Worm (Caenorhabditis elegans) whole organism, L1 larva: Measurements from ENCODE around the gene atz-1.

Experiments used
- C16A3.4 ChIP-seq: fragments of 150-350 bp; optimal IDR thresholded peaks from 2 replicates; lab custom pipeline; 2014; ENCODE audit warnings: missing biosample characterization, missing genetic modification characterization
- ceh-82 ChIP-seq, 3 experiments: fragments of 150-350 bp in 1 of 3; sonication (generic microtip) in 2 of 3; optimal IDR thresholded peaks; 2 replicates each; lab custom pipeline; 2014 to 2017; ENCODE audit warnings: missing biosample characterization in 3 of 3, missing genetic modification characterization in 3 of 3
- ceh-88 ChIP-seq: fragments of 200-800 bp; sonication (Bioruptor generic); IDR thresholded peaks from 2 replicates; pipeline ENCODE4 v1.3.6; 2022; ENCODE audit warnings: missing genetic modification characterization, missing compliant biosample characterization
- dpl-1 ChIP-seq, 3 experiments: fragments of 150-350 bp in 2 of 3; sonication (generic microtip) in 1 of 3; optimal IDR thresholded peaks; 2 replicates each; lab custom pipeline; 2014 to 2017; ENCODE audit warnings: missing biosample characterization in 3 of 3, missing genetic modification characterization in 3 of 3, missing genetic modification reagents in 3 of 3
- efl-1 ChIP-seq, 4 experiments: fragments of 150-350 bp; optimal IDR thresholded peaks in 3 of 4; peaks in 1 of 4; 1 replicate in 1 of 4; 2 replicates in 3 of 4; lab custom pipeline; 2014; ENCODE audit warnings: missing biosample characterization in 2 of 4, missing genetic modification characterization in 2 of 4, missing genetic modification reagents in 2 of 4
- egl-13 ChIP-seq: sonication (generic microtip); optimal IDR thresholded peaks from 2 replicates; lab custom pipeline; 2016; ENCODE audit warnings: missing genotype, missing genetic modification reagents, missing genetic modification characterization, missing compliant biosample characterization
- egl-27 ChIP-seq, 2 experiments: fragments of 150-350 bp in 1 of 2; sonication (generic microtip); optimal IDR thresholded peaks; 3 replicates each; lab custom pipeline; 2017 to 2018; ENCODE audit warnings: missing biosample characterization in 2 of 2, missing genetic modification characterization in 2 of 2, missing genetic modification reagents in 2 of 2
- elt-3 ChIP-seq, 6 experiments: fragments of 150-350 bp in 1 of 6; sonication (generic microtip); optimal IDR thresholded peaks; 2 replicates each; lab custom pipeline; 2017 to 2018; ENCODE audit warnings: missing biosample characterization in 6 of 6, missing genetic modification characterization in 6 of 6, inconsistent platforms in 1 of 6
- ets-5 ChIP-seq: fragments of 200-800 bp; sonication (Bioruptor generic); IDR thresholded peaks from 2 replicates; pipeline ENCODE4 v1.3.6; 2022; ENCODE audit warnings: missing genetic modification characterization, missing compliant biosample characterization
- fkh-10 ChIP-seq: sonication (generic microtip); optimal IDR thresholded peaks from 2 replicates; lab custom pipeline; 2017; ENCODE audit warnings: missing biosample characterization, missing genetic modification reagents, missing genetic modification characterization
- fkh-4 ChIP-seq: sonication (generic microtip); optimal IDR thresholded peaks from 2 replicates; lab custom pipeline; 2016; ENCODE audit warnings: missing compliant biosample characterization, missing genetic modification characterization, borderline replicate concordance
- fkh-8 ChIP-seq: sonication (generic microtip); optimal IDR thresholded peaks from 2 replicates; lab custom pipeline; 2016; ENCODE audit warnings: mild to moderate bottlenecking, missing genetic modification characterization, missing compliant biosample characterization
- lin-14 ChIP-seq: fragments of 200-800 bp; sonication (Bioruptor generic); optimal IDR thresholded peaks from 2 replicates; lab custom pipeline; 2018; ENCODE audit warnings: mild to moderate bottlenecking, missing genetic modification characterization, moderate library complexity, missing compliant biosample characterization
- lin-35 ChIP-seq, 2 experiments: fragments of 150-350 bp; optimal IDR thresholded peaks; 2 replicates each; lab custom pipeline; 2014; ENCODE audit warnings: missing biosample characterization in 2 of 2, missing genetic modification characterization in 2 of 2, missing genetic modification reagents in 2 of 2
- lin-39 ChIP-seq: fragments of 150-350 bp; optimal IDR thresholded peaks from 2 replicates; lab custom pipeline; 2014; ENCODE audit warnings: missing biosample characterization, missing genetic modification reagents, missing genetic modification characterization
- lir-3 ChIP-seq: sonication (generic microtip); optimal IDR thresholded peaks from 2 replicates; lab custom pipeline; 2016; ENCODE audit warnings: mild to moderate bottlenecking, missing genetic modification characterization, moderate library complexity, missing compliant biosample characterization; ENCODE audit not compliant: poor library complexity
- lsy-2 ChIP-seq, 2 experiments: fragments of 150-350 bp; optimal IDR thresholded peaks; 2 replicates each; lab custom pipeline; 2014; ENCODE audit warnings: missing biosample characterization in 2 of 2, missing genetic modification characterization in 2 of 2
- mef-2 ChIP-seq: fragments of 150-350 bp; optimal IDR thresholded peaks from 2 replicates; lab custom pipeline; 2014; ENCODE audit warnings: missing biosample characterization, missing genetic modification characterization
- nhr-19 ChIP-seq: fragments of 200-800 bp; sonication (Bioruptor generic); conservative IDR thresholded peaks from 2 replicates; pipeline ENCODE4 v1.3.6; 2022; ENCODE audit warnings: missing genetic modification characterization, missing compliant biosample characterization
- nhr-20 ChIP-seq: sonication (generic microtip); optimal IDR thresholded peaks from 2 replicates; lab custom pipeline; 2016; ENCODE audit warnings: mild to moderate bottlenecking, missing genetic modification characterization, missing compliant biosample characterization
- nhr-47 ChIP-seq: sonication (generic microtip); optimal IDR thresholded peaks from 2 replicates; lab custom pipeline; 2016; ENCODE audit warnings: mild to moderate bottlenecking, missing genetic modification characterization, moderate library complexity, missing compliant biosample characterization
- nhr-71 ChIP-seq: sonication (generic microtip); optimal IDR thresholded peaks from 2 replicates; lab custom pipeline; 2016; ENCODE audit warnings: mild to moderate bottlenecking, missing genetic modification characterization, moderate library complexity, missing compliant biosample characterization
- nhr-85 ChIP-seq: sonication (generic microtip); peaks from one replicate; lab custom pipeline; 2016; ENCODE audit warnings: missing genetic modification characterization, inconsistent platforms, missing compliant biosample characterization
- pqm-1 ChIP-seq: sonication (generic microtip); optimal IDR thresholded peaks from 3 replicates; lab custom pipeline; 2017; ENCODE audit warnings: missing biosample characterization, missing genetic modification characterization
- rnt-1 ChIP-seq: sonication (generic microtip); optimal IDR thresholded peaks from 2 replicates; lab custom pipeline; 2016; ENCODE audit warnings: mild to moderate bottlenecking, missing genetic modification characterization, moderate library complexity, missing compliant biosample characterization
- sptf-1 ChIP-seq: fragments of 150-350 bp; optimal IDR thresholded peaks from 2 replicates; lab custom pipeline; 2014; ENCODE audit warnings: missing biosample characterization, missing genetic modification characterization
- sup-37 ChIP-seq: fragments of 200-800 bp; sonication (Bioruptor generic); optimal IDR thresholded peaks from 2 replicates; lab custom pipeline; 2018; ENCODE audit warnings: mild to moderate bottlenecking, missing genetic modification characterization, missing compliant biosample characterization
- tbx-2 ChIP-seq: sonication (generic microtip); optimal IDR thresholded peaks from 2 replicates; lab custom pipeline; 2016; ENCODE audit warnings: missing genetic modification characterization, missing compliant biosample characterization
- unc-98 ChIP-seq: fragments of 200-800 bp; sonication (Bioruptor generic); IDR thresholded peaks from 2 replicates; pipeline ENCODE4 v1.3.6; 2022; ENCODE audit warnings: missing genetic modification characterization, missing compliant biosample characterization
- zip-4 ChIP-seq: fragments of 200-800 bp; sonication (Bioruptor generic); optimal IDR thresholded peaks from 2 replicates; lab custom pipeline; 2018; ENCODE audit warnings: mild to moderate bottlenecking, missing genetic modification characterization, moderate library complexity, missing compliant biosample characterization
- ztf-4 ChIP-seq: fragments of 150-350 bp; optimal IDR thresholded peaks from 2 replicates; lab custom pipeline; 2014; ENCODE audit warnings: missing biosample characterization, missing genetic modification characterization

Gene atz-1

DNA sequence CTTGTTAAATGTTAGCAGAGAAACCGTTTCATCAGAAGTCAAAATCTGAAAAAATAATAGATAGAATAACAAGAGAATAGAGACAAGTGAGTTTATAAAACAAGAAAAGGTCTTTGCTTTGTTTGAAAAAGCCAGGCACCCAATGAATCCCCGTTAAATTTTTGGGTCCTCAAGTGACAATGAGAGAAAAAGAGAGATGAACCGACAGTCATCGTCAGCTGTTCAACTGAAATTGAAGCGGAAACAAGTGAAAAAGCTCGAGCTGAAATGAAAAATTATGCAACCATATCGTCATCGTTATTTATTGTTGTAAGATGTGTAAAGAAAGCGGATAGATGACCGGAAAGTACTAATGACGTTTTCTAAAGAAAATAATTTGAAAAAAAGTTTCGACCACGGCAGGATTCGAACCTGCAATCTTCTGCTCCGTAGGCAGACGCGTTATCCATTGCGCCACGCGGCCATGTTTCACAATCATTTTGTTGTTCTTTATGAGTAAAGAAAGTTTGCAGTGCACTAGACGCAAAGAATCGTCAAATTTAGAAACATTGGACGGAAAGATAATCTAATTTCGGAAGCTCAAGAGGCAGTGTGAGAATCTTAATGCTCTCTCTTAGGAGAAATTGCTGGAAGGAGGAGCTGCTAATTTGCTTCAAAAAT is 41.7 kb upstream of the atz-1 start, which contains the start of gene F08G5.3 (continued):
- TF ChIP-seq sup-37 (GFP tag; lab: Kevin White, UChicago), result no peak
- TF ChIP-seq ets-5 (GFP tag; lab: Robert Waterston, UW), result no peak
- no peak for TF ChIP-seq ztf-4
- peak; percentile 50 for TF ChIP-seq nhr-20 (tag; lab: Kevin White, UChicago)
- TF ChIP-seq tbx-2 (tag; lab: Kevin White, UChicago), result peak; percentile 29
- TF ChIP-seq, all 84 proteins: peak for 28

DNA sequence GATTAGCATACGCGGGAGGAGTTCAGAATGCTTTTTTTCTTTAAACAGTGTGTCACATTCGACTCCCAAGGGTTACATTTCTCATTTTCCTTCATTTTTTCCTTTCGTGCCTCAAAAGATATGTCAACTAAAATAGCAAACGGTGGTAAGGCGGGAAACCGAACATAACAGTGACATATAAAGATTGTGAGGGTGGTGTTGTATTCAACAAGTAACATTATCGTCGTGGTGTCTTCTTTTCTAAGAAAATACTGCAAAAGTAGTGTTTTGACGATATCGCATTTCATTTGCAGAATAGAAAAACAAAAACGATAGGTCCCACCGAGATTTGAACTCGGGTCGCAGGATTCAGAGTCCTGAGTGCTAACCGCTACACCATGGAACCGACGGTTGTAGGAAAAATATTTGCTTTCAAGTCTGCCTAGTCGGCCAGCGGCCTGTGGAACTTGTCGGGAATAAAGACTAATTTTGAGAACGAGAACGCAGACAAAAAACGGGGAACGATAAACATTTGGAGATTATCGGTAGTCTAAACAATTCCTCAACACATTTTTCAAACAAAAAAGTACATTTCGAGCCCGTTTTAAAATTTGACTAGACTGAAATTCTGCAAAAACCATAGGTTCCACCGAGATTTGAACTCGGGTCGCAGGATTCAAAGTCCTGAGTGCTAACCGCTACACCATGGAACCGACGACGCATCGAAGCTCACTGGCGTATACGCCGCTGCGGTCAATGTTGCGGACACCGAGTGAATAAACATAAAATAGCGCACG is 40.9 kb upstream of the atz-1 start:
- TF ChIP-seq elt-3 (tag; optimal IDR thresholded peaks at IDR 0.05; lab: Kevin White, UChicago) (no peak), nhr-19 (GFP tag; lab: Robert Waterston, UW) (peak; percentile 34), lsy-2 (tag; optimal IDR thresholded peaks at IDR 0.05; lab: Kevin White, UChicago) (peak in 1 of 2 experiments; percentile 24), lin-14 (GFP tag; lab: Kevin White, UChicago) (no peak), rnt-1 (tag; lab: Kevin White, UChicago) (peak; percentile 21), efl-1 (optimal IDR thresholded peaks at IDR 0.05; lab: Kevin White, UChicago) (peak in 1 of 2 experiments; percentile 10), efl-1 (GFP tag; optimal IDR thresholded peaks at IDR 0.05 in 1 of 2; lab: Kevin White, UChicago) (peak in 1 of 2 experiments; percentile 87), lin-35 (GFP tag; optimal IDR thresholded peaks at IDR 0.05; lab: Kevin White, UChicago) (peak in 1 of 2 experiments; percentile 10), nhr-71 (tag; lab: Kevin White, UChicago) (peak; percentile 13)

DNA sequence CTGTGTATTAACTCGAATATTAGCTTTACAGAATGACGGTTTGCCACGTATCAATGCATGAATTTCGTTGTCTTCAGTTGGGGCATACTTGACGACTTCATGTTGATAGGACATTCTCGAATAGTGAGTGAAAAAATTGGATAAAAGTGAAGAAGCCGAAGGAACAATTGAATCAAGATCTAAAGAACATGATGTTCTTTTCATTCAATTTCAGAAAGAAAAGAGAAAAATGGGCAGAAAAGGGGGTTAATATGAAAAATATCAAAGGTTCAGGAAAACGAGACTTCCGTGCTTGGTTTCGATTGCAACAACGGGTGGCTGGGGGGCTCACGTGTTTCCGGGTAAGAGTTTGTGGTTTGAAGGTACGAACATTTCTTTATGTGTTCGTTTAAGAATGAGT is 38.7 kb upstream of the atz-1 start:
- no peak for TF ChIP-seq fkh-4 (tag; lab: Kevin White, UChicago)
- TF ChIP-seq ceh-82 (tag; optimal IDR thresholded peaks at IDR 0.05; lab: Kevin White, UChicago), result no peak
- no peak for TF ChIP-seq egl-13
- peak; percentile 71 for TF ChIP-seq fkh-10 (GFP tag; lab: Kevin White, UChicago)
- TF ChIP-seq ceh-88 (GFP tag; lab: Robert Waterston, UW), result no peak
- TF ChIP-seq mef-2 (tag; lab: Kevin White, UChicago), result no peak
- no peak for TF ChIP-seq egl-27 (tag; optimal IDR thresholded peaks at IDR 0.05; lab: Kevin White, UChicago)
- no peak for TF ChIP-seq efl-1 (optimal IDR thresholded peaks at IDR 0.05; lab: Kevin White, UChicago)
- TF ChIP-seq efl-1 (GFP tag; optimal IDR thresholded peaks at IDR 0.05 in 1 of 2; lab: Kevin White, UChicago), result peak in 1 of 2 experiments; percentile 28
- TF ChIP-seq nhr-71 (tag; lab: Kevin White, UChicago), result no peak

DNA sequence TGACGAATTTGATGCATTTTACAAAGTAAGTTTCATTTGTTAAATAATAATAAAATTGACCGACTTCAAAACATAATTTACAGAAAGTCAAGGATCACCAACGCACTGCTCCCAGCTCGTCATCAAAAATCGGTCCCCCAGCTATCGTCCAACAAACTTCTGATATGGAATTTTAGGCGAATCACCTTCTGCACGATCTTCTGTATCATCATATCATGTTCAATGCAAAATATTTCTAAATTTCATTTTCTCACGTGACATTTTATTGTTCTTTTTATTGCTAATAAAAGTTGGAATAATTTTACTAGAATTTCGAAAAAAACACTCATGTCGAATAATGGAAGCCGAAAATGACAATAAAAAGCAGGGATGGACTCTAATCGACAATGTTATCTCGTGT is 34.2 kb upstream of the atz-1 start, which contains the start of gene acl-13:
Gene acl-13, plus strand, starts transcription at position 301 of the 400 bp plus-strand sequence.
- TF ChIP-seq ets-5 (GFP tag; lab: Robert Waterston, UW), result no peak
- no peak for TF ChIP-seq C16A3.4 (tag; lab: Kevin White, UChicago)
- TF ChIP-seq pqm-1 (tag; lab: Kevin White, UChicago), result no peak
- no peak for TF ChIP-seq lir-3 (tag; lab: Kevin White, UChicago)
- TF ChIP-seq nhr-47 (tag; lab: Kevin White, UChicago), result no peak
- no peak for TF ChIP-seq nhr-85 (tag; lab: Kevin White, UChicago)
- no peak for TF ChIP-seq sptf-1
- TF ChIP-seq, all 84 proteins: peak for 0

DNA sequence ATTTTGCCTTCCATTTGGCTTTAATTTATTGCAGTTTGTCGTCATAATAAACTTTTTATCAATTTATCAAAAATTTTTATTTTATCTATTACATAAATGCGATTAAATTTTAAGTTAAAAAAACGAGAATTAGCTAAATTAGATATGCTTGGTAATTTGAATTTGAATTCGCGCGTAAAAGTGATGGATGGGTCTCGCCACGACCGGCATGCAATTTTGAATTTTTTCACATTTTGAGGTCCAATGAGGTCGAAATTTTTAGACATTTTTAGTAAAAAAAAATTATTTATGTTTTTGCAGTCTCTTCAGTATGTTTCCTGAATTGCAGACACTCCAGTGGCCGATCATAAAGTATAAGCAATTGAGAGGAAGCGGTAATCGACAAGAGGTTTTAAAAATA is 32.7 kb upstream of the atz-1 start, which contains the start of gene dsb-1:
Gene dsb-1, plus strand, starts transcription at position 301 of the 400 bp plus-strand sequence.
- TF ChIP-seq unc-98 (GFP tag; lab: Robert Waterston, UW) (no peak), lin-39 (tag; lab: Kevin White, UChicago) (no peak), dpl-1 (GFP tag; optimal IDR thresholded peaks at IDR 0.05; lab: Kevin White, UChicago) (peak in 1 of 3 experiments; percentile 6), fkh-8 (no peak), rnt-1 (tag; lab: Kevin White, UChicago) (no peak), elt-3 (tag; optimal IDR thresholded peaks at IDR 0.05; lab: Kevin White, UChicago) (no peak), zip-4 (GFP tag; lab: Kevin White, UChicago) (no peak)
